Worm (Caenorhabditis elegans): ENCODE measurements around the gene F07A11.5.

DNA sequence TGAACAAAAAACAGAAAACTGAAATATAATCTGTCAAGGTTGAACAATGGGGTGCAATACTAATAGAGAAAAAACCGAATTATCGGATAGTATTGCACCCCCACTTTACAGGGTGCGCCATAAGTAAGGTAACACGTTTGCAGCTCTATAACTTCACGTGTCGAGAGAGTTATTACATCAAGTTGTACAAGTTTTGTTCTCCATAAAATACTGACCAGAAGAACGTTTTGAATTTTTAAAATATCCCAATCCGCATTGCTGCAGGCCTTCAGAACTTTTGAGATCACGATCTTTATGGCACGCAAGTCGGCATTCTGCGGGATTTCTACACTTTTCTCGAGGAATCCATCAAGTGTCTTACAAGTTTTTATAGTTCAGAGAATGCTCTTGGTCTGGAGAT, 25.7 kb downstream of the F07A11.5 start:
- TF ChIP-seq ztf-11 (tag; optimal IDR thresholded peaks at IDR 0.05) (no peak), zag-1 (tag; optimal IDR thresholded peaks at IDR 0.05) (no peak), nhr-76 (tag; optimal IDR thresholded peaks at IDR 0.05) (no peak)

Data from whole organism, L4 larva.